Worm (Caenorhabditis elegans) whole organism, midembryonic: ENCODE data around the gene C28D4.5.
"Not testable (repeated sequence)": the region's sequence is repeated elsewhere in the genome, so short reads cannot be mapped to it uniquely, and the experiment has no call there.

ENCODE experiments used
- T22C8.4 ChIP-seq: fragments of 200-800 bp; sonication (Bioruptor generic); IDR thresholded peaks from 2 replicates; pipeline ENCODE4 v1.3.6; 2022; ENCODE audit warnings: missing genetic modification characterization, missing compliant biosample characterization
- cog-1 ChIP-seq: sonication (generic microtip); optimal IDR thresholded peaks from 2 replicates; lab custom pipeline; 2016; ENCODE audit warnings: missing genetic modification characterization, missing compliant biosample characterization
- flt-1 ChIP-seq: fragments of 200-800 bp; sonication (Bioruptor generic); IDR thresholded peaks from 2 replicates; pipeline ENCODE4 v1.3.6; 2022; ENCODE audit warnings: missing genetic modification characterization, missing compliant biosample characterization
- klf-2 ChIP-seq: fragments of 200-800 bp; sonication (Bioruptor generic); conservative IDR thresholded peaks from 2 replicates; pipeline ENCODE4 v1.3.6; 2022; ENCODE audit warnings: missing genetic modification reagents, missing genetic modification characterization, missing compliant biosample characterization
- med-1 ChIP-seq: sonication (generic microtip); optimal IDR thresholded peaks from 2 replicates; lab custom pipeline; 2017; ENCODE audit warnings: missing genetic modification characterization, mild to moderate bottlenecking, missing compliant biosample characterization, antibody characterized with exemption, missing genetic modification reagents; ENCODE audit not compliant: insufficient read depth
- ref-1 ChIP-seq: fragments of 200-800 bp; sonication (Bioruptor generic); conservative IDR thresholded peaks from 2 replicates; pipeline ENCODE4 v1.3.6; 2022; ENCODE audit warnings: missing genetic modification reagents, missing genetic modification characterization, missing compliant biosample characterization
- tab-1 ChIP-seq: fragments of 200-800 bp; sonication (Bioruptor generic); IDR thresholded peaks from 2 replicates; pipeline ENCODE4 v1.3.6; 2022; ENCODE audit warnings: missing genetic modification characterization, missing compliant biosample characterization
- ztf-23 ChIP-seq: fragments of 200-800 bp; sonication (Bioruptor generic); IDR thresholded peaks from 2 replicates; pipeline ENCODE4 v1.3.6; 2022; ENCODE audit warnings: missing genetic modification reagents, missing genetic modification characterization, missing compliant biosample characterization
- ztf-29 ChIP-seq: fragments of 200-800 bp; sonication (Bioruptor generic); IDR thresholded peaks from 2 replicates; pipeline ENCODE4 v1.3.6; 2022; ENCODE audit warnings: missing genetic modification reagents, missing genetic modification characterization, missing compliant biosample characterization

The C28D4.5 gene

ce11 chrIV:9769746-9770145, 23.1 kb upstream of the C28D4.5 start, which contains the start of gene msp-78:
Gene msp-78, plus strand, starts transcription at chrIV:9770046.
- not testable (repeated sequence) for TF ChIP-seq ref-1 (GFP tag; lab: Robert Waterston, UW); cog-1; T22C8.4 (GFP tag; lab: Robert Waterston, UW)

ce11 chrIV:9767054-9767453, 20.4 kb upstream of the C28D4.5 start, which contains the start of gene msp-79:
Gene msp-79, minus strand, starts transcription at chrIV:9767154.
- not testable (repeated sequence) for TF ChIP-seq ztf-29 (GFP tag; lab: Robert Waterston, UW); flt-1 (GFP tag; lab: Robert Waterston, UW); cog-1

ce11 chrIV:9766250-9766649, 19.6 kb upstream of the C28D4.5 start, which contains the start of gene ssp-36:
Gene ssp-36, minus strand, starts transcription at chrIV:9766350.
- TF ChIP-seq flt-1 (GFP tag; lab: Robert Waterston, UW) (no peak), tab-1 (GFP tag; lab: Robert Waterston, UW) (no peak), T22C8.4 (GFP tag; lab: Robert Waterston, UW) (no peak), med-1 (GFP tag; lab: Kevin White, UChicago) (no peak), ztf-23 (GFP tag; lab: Robert Waterston, UW) (no peak), cog-1 (no peak), ztf-29 (GFP tag; lab: Robert Waterston, UW) (no peak), klf-2 (GFP tag; lab: Robert Waterston, UW) (no peak), ref-1 (GFP tag; lab: Robert Waterston, UW) (no peak)

ce11 chrIV:9762667-9763173, 16.1 kb upstream of the C28D4.5 start:
- TF ChIP-seq T22C8.4 (GFP tag; lab: Robert Waterston, UW) = no peak
- no peak for TF ChIP-seq ztf-23 (GFP tag; lab: Robert Waterston, UW)
- TF ChIP-seq med-1 (GFP tag; lab: Kevin White, UChicago) = no peak
- TF ChIP-seq klf-2 (GFP tag; lab: Robert Waterston, UW) = no peak
- no peak for TF ChIP-seq ref-1 (GFP tag; lab: Robert Waterston, UW)
- no peak for TF ChIP-seq tab-1 (GFP tag; lab: Robert Waterston, UW)

ce11 chrIV:9761751-9762150, 15.1 kb upstream of the C28D4.5 start:
- TF ChIP-seq ztf-23 (GFP tag; lab: Robert Waterston, UW) (no peak), tab-1 (GFP tag; lab: Robert Waterston, UW) (no peak), flt-1 (GFP tag; lab: Robert Waterston, UW) (no peak), T22C8.4 (GFP tag; lab: Robert Waterston, UW) (no peak), cog-1 (no peak), ztf-29 (GFP tag; lab: Robert Waterston, UW) (no peak), ref-1 (GFP tag; lab: Robert Waterston, UW) (no peak), med-1 (GFP tag; lab: Kevin White, UChicago) (no peak), klf-2 (GFP tag; lab: Robert Waterston, UW) (no peak)

ce11 chrIV:9757425-9757740, 10.7 kb upstream of the C28D4.5 start, which contains the start of gene nhr-97:
Gene nhr-97, plus strand, starts transcription at chrIV:9757641.
- TF ChIP-seq tab-1 (GFP tag; lab: Robert Waterston, UW) (no peak), ztf-23 (GFP tag; lab: Robert Waterston, UW) (no peak), ztf-29 (GFP tag; lab: Robert Waterston, UW) (no peak), ref-1 (GFP tag; lab: Robert Waterston, UW) (no peak), med-1 (GFP tag; lab: Kevin White, UChicago) (no peak), cog-1 (no peak), klf-2 (GFP tag; lab: Robert Waterston, UW) (no peak), flt-1 (GFP tag; lab: Robert Waterston, UW) (no peak), T22C8.4 (GFP tag; lab: Robert Waterston, UW) (no peak)

- TF ChIP-seq ref-1 (GFP tag; lab: Robert Waterston, UW) = no peak
- no peak for TF ChIP-seq ztf-23 (GFP tag; lab: Robert Waterston, UW)
- no peak for TF ChIP-seq cog-1
- no peak for TF ChIP-seq T22C8.4 (GFP tag; lab: Robert Waterston, UW)
- no peak for TF ChIP-seq med-1 (GFP tag; lab: Kevin White, UChicago)
- TF ChIP-seq klf-2 (GFP tag; lab: Robert Waterston, UW) = no peak
These were observed 10.2 kb upstream of the C28D4.5 start for ce11 chrIV:9756647-9757424.

ce11 chrIV:9755713-9756112, 9.1 kb upstream of the C28D4.5 start:
- TF ChIP-seq ztf-23 (GFP tag; lab: Robert Waterston, UW) = no peak
- no peak for TF ChIP-seq cog-1
- TF ChIP-seq T22C8.4 (GFP tag; lab: Robert Waterston, UW) = no peak
- TF ChIP-seq ref-1 (GFP tag; lab: Robert Waterston, UW) = no peak
- no peak for TF ChIP-seq ztf-29 (GFP tag; lab: Robert Waterston, UW)
- no peak for TF ChIP-seq med-1 (GFP tag; lab: Kevin White, UChicago)
- TF ChIP-seq flt-1 (GFP tag; lab: Robert Waterston, UW) = no peak
- no peak for TF ChIP-seq tab-1 (GFP tag; lab: Robert Waterston, UW)

- TF ChIP-seq T22C8.4 (GFP tag; lab: Robert Waterston, UW) = no peak
- no peak for TF ChIP-seq tab-1 (GFP tag; lab: Robert Waterston, UW)
- no peak for TF ChIP-seq ref-1 (GFP tag; lab: Robert Waterston, UW)
- no peak for TF ChIP-seq klf-2 (GFP tag; lab: Robert Waterston, UW)
- TF ChIP-seq ztf-23 (GFP tag; lab: Robert Waterston, UW) = no peak
- no peak for TF ChIP-seq med-1 (GFP tag; lab: Kevin White, UChicago)
- TF ChIP-seq cog-1 = no peak
- no peak for TF ChIP-seq flt-1 (GFP tag; lab: Robert Waterston, UW)
- TF ChIP-seq ztf-29 (GFP tag; lab: Robert Waterston, UW) = no peak
These were observed 1.7 kb upstream of the C28D4.5 start, which contains the start of gene C28D4.8 for ce11 chrIV:9748342-9748741. Gene C28D4.8, minus strand, starts transcription at chrIV:9748442.
